Fruit fly (Drosophila melanogaster) whole organism, embryonic: ENCODE results near the gene Ns4.

Source experiments
- CG10209 ChIP-seq: fragments of 200-800 bp; sonication (Bioruptor generic); optimal IDR thresholded peaks from 3 replicates; lab custom pipeline; 2017; ENCODE audit warnings: missing biosample characterization, mild to moderate bottlenecking, missing genetic modification characterization, missing genetic modification reagents
- CG12744 ChIP-seq: fragments of 200-800 bp; sonication (Bioruptor generic); optimal IDR thresholded peaks from 2 replicates; lab custom pipeline; 2016; ENCODE audit warnings: missing biosample characterization, missing genetic modification characterization
- CG12769 ChIP-seq: fragments of 200-800 bp; sonication (Bioruptor generic); optimal IDR thresholded peaks from 2 replicates; lab custom pipeline; 2019; ENCODE audit warnings: missing biosample characterization, mild to moderate bottlenecking, missing genetic modification characterization, moderate library complexity
- CG15514 ChIP-seq: fragments of 200-800 bp; sonication (Bioruptor generic); optimal IDR thresholded peaks from 3 replicates; lab custom pipeline; 2017; ENCODE audit warnings: missing biosample characterization, missing genetic modification characterization, mild to moderate bottlenecking, moderate library complexity, missing genetic modification reagents
- CG17829 ChIP-seq: fragments of 200-800 bp; optimal IDR thresholded peaks from 2 replicates; lab custom pipeline; 2019; ENCODE audit warnings: missing biosample characterization, mild to moderate bottlenecking, missing genetic modification characterization, moderate library complexity
- CG2129 ChIP-seq: fragments of 200-800 bp; sonication (Bioruptor generic); IDR thresholded peaks from 2 replicates; pipeline ENCODE4 v1.3.6; 2022; ENCODE audit warnings: missing biosample characterization, missing genetic modification characterization; ENCODE audit not compliant: partially characterized antibody
- CG2889 ChIP-seq: fragments of 200-800 bp; sonication (Bioruptor generic); IDR thresholded peaks from 3 replicates; pipeline ENCODE4 v1.3.6; 2022; ENCODE audit warnings: missing biosample characterization, missing genetic modification characterization
- CG3281 ChIP-seq: fragments of 200-800 bp; sonication (Bioruptor generic); optimal IDR thresholded peaks from 3 replicates; lab custom pipeline; 2017; ENCODE audit warnings: missing biosample characterization, mild to moderate bottlenecking, missing genetic modification characterization
- CG33557 ChIP-seq: fragments of 200-800 bp; sonication (Bioruptor generic); optimal IDR thresholded peaks from 2 replicates; lab custom pipeline; 2019; ENCODE audit warnings: missing biosample characterization, mild to moderate bottlenecking, missing genetic modification characterization, moderate library complexity
- CG34376 ChIP-seq: fragments of 200-800 bp; sonication (Bioruptor generic); optimal IDR thresholded peaks from 2 replicates; lab custom pipeline; 2018; ENCODE audit warnings: missing biosample characterization, mild to moderate bottlenecking, missing genetic modification characterization
- CG34422 ChIP-seq: fragments of 200-800 bp; sonication (Bioruptor generic); IDR thresholded peaks from 3 replicates; pipeline ENCODE4 v1.3.6; 2022; ENCODE audit warnings: missing biosample characterization, missing genetic modification characterization
- CG6175 ChIP-seq: fragments of 200-800 bp; sonication (Bioruptor generic); IDR thresholded peaks from 3 replicates; pipeline ENCODE4 v1.3.6; 2022; ENCODE audit warnings: missing biosample characterization, missing genetic modification characterization
- CG6689 ChIP-seq: fragments of 200-800 bp; sonication (Bioruptor generic); IDR thresholded peaks from 2 replicates; pipeline ENCODE4 v1.3.6; 2022; ENCODE audit warnings: missing biosample characterization, missing genetic modification characterization
- CG8089 ChIP-seq: fragments of 200-800 bp; sonication (Bioruptor generic); optimal IDR thresholded peaks from 3 replicates; lab custom pipeline; 2016; ENCODE audit warnings: missing biosample characterization, missing genetic modification characterization
- CG8281 ChIP-seq: fragments of 200-800 bp; sonication (Bioruptor generic); optimal IDR thresholded peaks from 2 replicates; lab custom pipeline; 2018; ENCODE audit warnings: missing biosample characterization, mild to moderate bottlenecking, missing genetic modification characterization, moderate library complexity
- Dip2 ChIP-seq: fragments of 200-800 bp; sonication (Bioruptor generic); IDR thresholded peaks from 2 replicates; pipeline ENCODE4 v1.3.6; 2022; ENCODE audit warnings: missing biosample characterization, missing genetic modification characterization
- Elba2 ChIP-seq: fragments of 200-800 bp; sonication (Bioruptor generic); optimal IDR thresholded peaks from 3 replicates; lab custom pipeline; 2016; ENCODE audit warnings: missing biosample characterization, missing genetic modification characterization
- Fer3 ChIP-seq: fragments of 200-800 bp; sonication (Bioruptor generic); optimal IDR thresholded peaks from 2 replicates; lab custom pipeline; 2018; ENCODE audit warnings: missing biosample characterization, mild to moderate bottlenecking, missing genetic modification characterization, moderate library complexity
- HLH54F ChIP-seq: fragments of 200-800 bp; sonication (Bioruptor generic); optimal IDR thresholded peaks from 3 replicates; lab custom pipeline; 2016; ENCODE audit warnings: missing biosample characterization, missing genetic modification characterization
- Mad ChIP-seq: fragments of 200-800 bp; sonication (Bioruptor generic); optimal IDR thresholded peaks from 2 replicates; lab custom pipeline; 2016; ENCODE audit warnings: missing biosample characterization, missing genetic modification characterization
- Mes4 ChIP-seq: fragments of 200-800 bp; sonication (Bioruptor generic); optimal IDR thresholded peaks from 2 replicates; lab custom pipeline; 2016; ENCODE audit warnings: missing biosample characterization, missing genetic modification characterization
- PHDP ChIP-seq: fragments of 200-800 bp; sonication (Bioruptor generic); optimal IDR thresholded peaks from 3 replicates; lab custom pipeline; 2018; ENCODE audit warnings: missing biosample characterization, mild to moderate bottlenecking, missing genetic modification characterization, moderate library complexity
- Xbp1 ChIP-seq: fragments of 200-800 bp; sonication (Bioruptor generic); optimal IDR thresholded peaks from 3 replicates; lab custom pipeline; 2016; ENCODE audit warnings: missing biosample characterization, mild to moderate bottlenecking, missing genetic modification characterization
- bcd ChIP-seq: fragments of 200-800 bp; sonication (Bioruptor generic); optimal IDR thresholded peaks from 2 replicates; lab custom pipeline; 2017; ENCODE audit warnings: missing biosample characterization, mild to moderate bottlenecking, missing genetic modification characterization
- bigmax ChIP-seq: fragments of 200-800 bp; sonication (Bioruptor generic); optimal IDR thresholded peaks from 2 replicates; lab custom pipeline; 2018; ENCODE audit warnings: missing biosample characterization, mild to moderate bottlenecking, missing genetic modification characterization
- br ChIP-seq: fragments of >200 bp; optimal IDR thresholded peaks from 2 replicates; lab custom pipeline; 2017
- chn ChIP-seq: fragments of 200-800 bp; sonication (Bioruptor generic); optimal IDR thresholded peaks from 2 replicates; lab custom pipeline; 2016; ENCODE audit warnings: missing biosample characterization, missing genetic modification characterization
- crp ChIP-seq, 2 experiments: fragments of 200-800 bp; sonication (Bioruptor generic); optimal IDR thresholded peaks; 2 replicates in 1 of 2; 3 replicates in 1 of 2; lab custom pipeline; 2017; ENCODE audit warnings: missing biosample characterization in 2 of 2, missing genetic modification characterization in 2 of 2, mild to moderate bottlenecking in 1 of 2, moderate library complexity in 1 of 2
- dan ChIP-seq: fragments of 200-800 bp; sonication (Bioruptor generic); IDR thresholded peaks from 2 replicates; pipeline ENCODE4 v1.3.6; 2022; ENCODE audit warnings: missing biosample characterization, missing genetic modification characterization
- fd102C ChIP-seq: fragments of 200-800 bp; sonication (Bioruptor generic); optimal IDR thresholded peaks from 2 replicates; lab custom pipeline; 2018; ENCODE audit warnings: missing biosample characterization, mild to moderate bottlenecking, missing genetic modification characterization, moderate library complexity
- fd3F ChIP-seq: fragments of 200-800 bp; sonication (Bioruptor generic); optimal IDR thresholded peaks from 2 replicates; lab custom pipeline; 2018; ENCODE audit warnings: missing biosample characterization, mild to moderate bottlenecking, missing genetic modification characterization, moderate library complexity
- her ChIP-seq: fragments of 200-800 bp; sonication (Bioruptor generic); optimal IDR thresholded peaks from 2 replicates; lab custom pipeline; 2016; ENCODE audit warnings: missing biosample characterization, missing genetic modification characterization
- hth ChIP-seq: fragments of >200 bp; optimal IDR thresholded peaks from 2 replicates; lab custom pipeline; 2017; ENCODE audit warnings: inconsistent platforms
- lilli ChIP-seq: fragments of 200-800 bp; sonication (Bioruptor generic); optimal IDR thresholded peaks from 3 replicates; lab custom pipeline; 2016; ENCODE audit warnings: missing biosample characterization, missing genetic modification characterization
- maf-S ChIP-seq: fragments of 200-800 bp; sonication (Bioruptor generic); optimal IDR thresholded peaks from 2 replicates; lab custom pipeline; 2016; ENCODE audit warnings: missing biosample characterization, missing genetic modification characterization
- mirr ChIP-seq: fragments of 200-800 bp; sonication (Bioruptor generic); optimal IDR thresholded peaks from 3 replicates; lab custom pipeline; 2018; ENCODE audit warnings: missing biosample characterization, mild to moderate bottlenecking, missing genetic modification characterization
- nerfin-2 ChIP-seq: fragments of 200-800 bp; sonication (Bioruptor generic); IDR thresholded peaks from 2 replicates; pipeline ENCODE4 v1.3.6; 2022; ENCODE audit warnings: missing biosample characterization, missing genetic modification characterization; ENCODE audit not compliant: partially characterized antibody
- pfk ChIP-seq: fragments of 200-800 bp; sonication (Bioruptor generic); optimal IDR thresholded peaks from 2 replicates; lab custom pipeline; 2018; ENCODE audit warnings: missing biosample characterization, mild to moderate bottlenecking, missing genetic modification characterization, moderate library complexity
- prd ChIP-seq, 3 experiments: fragments of >200 bp in 2 of 3; fragments of 200-800 bp in 1 of 3; sonication (Bioruptor generic) in 1 of 3; optimal IDR thresholded peaks in 2 of 3; IDR thresholded peaks in 1 of 3; 2 replicates in 2 of 3; 3 replicates in 1 of 3; pipeline versions ENCODE4 v1.3.6 to Lab custom; 2017 to 2022; ENCODE audit warnings: missing biosample characterization in 1 of 3, missing genetic modification characterization in 1 of 3
- pros ChIP-seq: fragments of 200-800 bp; sonication (Bioruptor generic); optimal IDR thresholded peaks from 3 replicates; lab custom pipeline; 2019; ENCODE audit warnings: missing biosample characterization, mild to moderate bottlenecking, missing genetic modification characterization, moderate library complexity
- psq ChIP-seq: fragments of 200-800 bp; sonication (Bioruptor generic); optimal IDR thresholded peaks from 2 replicates; lab custom pipeline; 2017; ENCODE audit warnings: missing biosample characterization, missing genetic modification characterization
- sima ChIP-seq: fragments of 200-800 bp; sonication (Bioruptor generic); optimal IDR thresholded peaks from 2 replicates; lab custom pipeline; 2016; ENCODE audit warnings: missing biosample characterization, missing genetic modification characterization
- slp2 ChIP-seq: fragments of 200-800 bp; sonication (Bioruptor generic); optimal IDR thresholded peaks from 2 replicates; lab custom pipeline; 2016; ENCODE audit warnings: missing biosample characterization, missing genetic modification characterization
- sqz ChIP-seq: fragments of 200-800 bp; sonication (Bioruptor generic); optimal IDR thresholded peaks from 3 replicates; lab custom pipeline; 2018; ENCODE audit warnings: missing biosample characterization, mild to moderate bottlenecking, missing genetic modification characterization
- trem ChIP-seq: fragments of 200-800 bp; optimal IDR thresholded peaks from 3 replicates; lab custom pipeline; 2019; ENCODE audit warnings: missing biosample characterization, mild to moderate bottlenecking, missing genetic modification characterization, moderate library complexity
- tx ChIP-seq: fragments of 200-800 bp; sonication (Bioruptor generic); optimal IDR thresholded peaks from 2 replicates; lab custom pipeline; 2016; ENCODE audit warnings: missing biosample characterization, missing genetic modification characterization
- vfl ChIP-seq: fragments of 200-800 bp; sonication (Bioruptor generic); optimal IDR thresholded peaks from 2 replicates; lab custom pipeline; 2016; ENCODE audit warnings: missing biosample characterization, missing genetic modification characterization
- zen2 ChIP-seq: fragments of 200-800 bp; sonication (Bioruptor generic); IDR thresholded peaks from 3 replicates; pipeline ENCODE4 v1.3.6; 2022; ENCODE audit warnings: missing biosample characterization, missing genetic modification characterization; ENCODE audit not compliant: partially characterized antibody

Ns4 gene

DNA sequence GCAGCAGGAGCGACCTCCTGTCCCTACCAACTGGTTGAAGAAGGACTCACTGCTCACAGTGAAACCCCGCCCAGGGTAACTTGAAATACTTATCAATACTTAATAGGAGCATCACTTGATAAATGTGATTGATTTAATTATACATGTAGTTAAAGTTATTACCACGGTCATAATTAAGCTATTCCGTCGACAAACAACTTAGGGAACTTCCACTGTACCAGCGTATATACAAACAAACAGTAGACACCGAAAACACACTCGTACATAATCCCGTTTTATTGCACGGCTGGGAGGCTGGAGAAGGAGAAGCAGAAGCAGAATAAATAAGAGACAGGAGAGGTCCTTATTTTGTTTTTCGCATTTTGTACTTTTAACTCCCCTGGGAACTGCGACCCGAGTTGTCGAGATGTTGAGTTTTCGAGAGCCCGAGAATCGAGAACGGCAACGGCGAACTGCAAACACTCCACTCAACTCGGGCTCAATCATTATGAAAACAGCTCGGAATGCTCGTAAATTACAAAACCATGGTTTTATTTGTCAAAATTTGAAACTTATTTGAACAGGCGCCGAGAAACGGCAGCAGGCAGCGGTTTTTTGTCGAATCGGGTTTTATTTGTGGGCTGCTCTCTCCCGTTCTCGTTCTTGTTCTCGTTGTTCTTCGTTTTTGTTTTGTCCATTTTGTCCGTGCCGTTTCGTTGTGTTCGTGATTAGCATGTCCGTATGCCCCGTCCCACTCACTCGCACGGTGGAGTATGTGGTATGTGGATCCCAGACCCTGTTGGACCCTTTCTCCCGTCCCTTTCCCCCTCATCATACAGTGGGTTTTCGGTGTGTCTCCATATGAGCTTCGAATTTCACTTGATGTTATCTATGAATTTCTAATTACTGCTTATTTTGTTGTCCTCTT, 48.0 kb downstream of the Ns4 start (continued):
- TF ChIP-seq Mes4 (peak; percentile 39), psq (GFP tag; lab: Kevin White, UChicago) (peak; percentile 73), bcd (GFP tag; lab: Kevin White, UChicago) (peak; percentile 72), CG12769 (peak; percentile 93), maf-S (GFP tag; lab: Kevin White, UChicago) (peak; percentile 76), CG33557 (GFP tag; lab: Kevin White, UChicago) (no peak), zen2 (no peak), HLH54F (GFP tag; lab: Kevin White, UChicago) (peak; percentile 80), CG8089 (GFP tag; lab: Kevin White, UChicago) (peak; percentile 37), br (lab: Kevin White, UChicago) (no peak), fd102C (GFP tag; lab: Kevin White, UChicago) (peak; percentile 45), fd3F (GFP tag; lab: Kevin White, UChicago) (peak; percentile 66), prd (optimal IDR thresholded peaks at IDR 0.05; lab: Kevin White, UChicago) (no peak), prd (GFP tag; IDR thresholded peaks at IDR 0.05; lab: Robert Waterston, UW) (peak; percentile 80), CG15514 (GFP tag; lab: Kevin White, UChicago) (peak; percentile 77), her (GFP tag; lab: Kevin White, UChicago) (peak; percentile 83), Elba2 (no peak), CG3281 (GFP tag; lab: Kevin White, UChicago) (peak; percentile 83), CG8281 (no peak), chn (GFP tag; lab: Kevin White, UChicago) (peak; percentile 52), bigmax (no peak), CG34422 (GFP tag; lab: Robert Waterston, UW) (peak; percentile 63; the same call in 2 of the 3 replicates), Mad (GFP tag; lab: Kevin White, UChicago) (peak; percentile 74), mirr (GFP tag; lab: Kevin White, UChicago) (peak; percentile 35), CG6689 (GFP tag; lab: Robert Waterston, UW) (peak; percentile 81), nerfin-2 (GFP tag; lab: Robert Waterston, UW) (no peak), slp2 (GFP tag; lab: Kevin White, UChicago) (peak; percentile 40), vfl (GFP tag; lab: Kevin White, UChicago) (peak; percentile 69), hth (lab: Kevin White, UChicago) (no peak), trem (tag; lab: Kevin White, UChicago) (peak; percentile 11), sima (peak; percentile 56), tx (GFP tag; lab: Kevin White, UChicago) (peak; percentile 70), CG6175 (peak; percentile 58; the same call in 1 of the 3 replicates), Fer3 (tag; lab: Kevin White, UChicago) (peak; percentile 82), Xbp1 (GFP tag; lab: Kevin White, UChicago) (peak; percentile 70), crp (GFP tag; optimal IDR thresholded peaks at IDR 0.05; lab: Kevin White, UChicago) (no peak), CG12744 (GFP tag; lab: Kevin White, UChicago) (peak; percentile 62), CG2889 (GFP tag; lab: Robert Waterston, UW) (peak; percentile 64; the same call in 2 of the 3 replicates), Dip2 (GFP tag; lab: Robert Waterston, UW) (no peak), pfk (GFP tag; lab: Kevin White, UChicago) (no peak), CG10209 (peak; percentile 76), PHDP (peak; percentile 78), lilli (GFP tag; lab: Kevin White, UChicago) (peak; percentile 87), CG17829 (tag; lab: Kevin White, UChicago) (peak; percentile 63), sqz (GFP tag; lab: Kevin White, UChicago) (peak; percentile 24), pros (GFP tag; lab: Kevin White, UChicago) (peak; percentile 68), CG2129 (GFP tag; lab: Robert Waterston, UW) (no peak), CG34376 (peak; percentile 63), dan (no peak)
